Fruit fly (Drosophila melanogaster): ENCODE data around the gene CG34258.

dm6 chr3L:19906780-19907705 is 44.7 kb downstream of the CG34258 start:
- TF ChIP-seq psq (optimal IDR thresholded peaks at IDR 0.05) = no peak
- TF ChIP-seq insv (optimal IDR thresholded peaks at IDR 0.05) = no peak
- TF ChIP-seq Myc (optimal IDR thresholded peaks at IDR 0.05) = no peak
